Worm (Caenorhabditis elegans) whole organism, L4 larva: Measurements from ENCODE around the gene K09C6.3.

ENCODE experiments used
- F37D6.2 ChIP-seq: sonication (generic microtip); optimal IDR thresholded peaks from 2 replicates; lab custom pipeline; 2016; ENCODE audit warnings: mild to moderate bottlenecking, missing genetic modification characterization, missing compliant biosample characterization
- F44E2.7 ChIP-seq: fragments of 200-800 bp; sonication (Bioruptor generic); IDR thresholded peaks from 2 replicates; pipeline ENCODE4 v2.1.2; 2022; ENCODE audit warnings: missing genetic modification characterization, missing compliant biosample characterization
- R02D3.7 ChIP-seq: fragments of 150-350 bp; sonication (generic microtip); optimal IDR thresholded peaks from 3 replicates; lab custom pipeline; 2014; ENCODE audit warnings: missing biosample characterization, missing genetic modification characterization
- T26A8.4 ChIP-seq: fragments of 200-800 bp; sonication (Bioruptor generic); IDR thresholded peaks from 2 replicates; pipeline ENCODE4 v1.3.6; 2022; ENCODE audit warnings: missing genetic modification characterization, missing compliant biosample characterization
- Y105C5A.15 ChIP-seq: fragments of 200-800 bp; sonication (Bioruptor generic); IDR thresholded peaks from 2 replicates; pipeline ENCODE4 v1.3.6; 2022; ENCODE audit warnings: missing genetic modification characterization, missing compliant biosample characterization
- Y48G9A.11 ChIP-seq: fragments of 200-800 bp; sonication (Bioruptor generic); IDR thresholded peaks from 2 replicates; pipeline ENCODE4 v1.3.6; 2022; ENCODE audit warnings: missing genetic modification reagents, missing genetic modification characterization, missing compliant biosample characterization
- Y5F2A.4 ChIP-seq: fragments of 200-800 bp; sonication (Bioruptor generic); optimal IDR thresholded peaks from 2 replicates; lab custom pipeline; 2018; ENCODE audit warnings: mild to moderate bottlenecking, missing genetic modification characterization, missing compliant biosample characterization
- aly-2 ChIP-seq: sonication (generic microtip); optimal IDR thresholded peaks from 2 replicates; lab custom pipeline; 2018; ENCODE audit warnings: missing biosample characterization, missing genetic modification characterization
- ama-1 ChIP-seq: fragments of 150-350 bp; optimal IDR thresholded peaks from 2 replicates; lab custom pipeline; 2014; ENCODE audit warnings: inconsistent platforms, mixed read lengths
- attf-4 ChIP-seq: sonication (generic microtip); optimal IDR thresholded peaks from 3 replicates; lab custom pipeline; 2017; ENCODE audit warnings: missing biosample characterization, missing genetic modification characterization
- ceh-32 ChIP-seq: sonication (generic microtip); optimal IDR thresholded peaks from 2 replicates; lab custom pipeline; 2016; ENCODE audit warnings: mild to moderate bottlenecking, missing genetic modification characterization, missing compliant biosample characterization; ENCODE audit not compliant: poor library complexity
- ceh-82 ChIP-seq: sonication (generic microtip); optimal IDR thresholded peaks from 2 replicates; lab custom pipeline; 2017; ENCODE audit warnings: missing biosample characterization, missing genetic modification characterization
- ces-1 ChIP-seq: fragments of 150-350 bp; sonication (generic microtip); optimal IDR thresholded peaks from 4 replicates; lab custom pipeline; 2014; ENCODE audit warnings: missing biosample characterization, missing genetic modification reagents, missing genetic modification characterization
- cey-2 ChIP-seq: sonication (generic microtip); optimal IDR thresholded peaks from 3 replicates; lab custom pipeline; 2017; ENCODE audit warnings: missing genetic modification characterization, mild to moderate bottlenecking, missing compliant biosample characterization, antibody characterized with exemption, borderline replicate concordance; ENCODE audit not compliant: insufficient read depth
- daf-8 ChIP-seq: fragments of 200-800 bp; sonication (Bioruptor generic); IDR thresholded peaks from 2 replicates; pipeline ENCODE4 v1.3.6; 2022; ENCODE audit warnings: missing genetic modification characterization, missing compliant biosample characterization
- dmd-8 ChIP-seq: fragments of 200-800 bp; sonication (Bioruptor generic); IDR thresholded peaks from 2 replicates; pipeline ENCODE4 v1.3.6; 2022; ENCODE audit warnings: missing genetic modification characterization, missing compliant biosample characterization
- dpl-1 ChIP-seq: fragments of 150-350 bp; optimal IDR thresholded peaks from 2 replicates; lab custom pipeline; 2014; ENCODE audit warnings: missing biosample characterization, missing genetic modification reagents, missing genetic modification characterization
- egl-27 ChIP-seq: sonication (generic microtip); optimal IDR thresholded peaks from 3 replicates; lab custom pipeline; 2017; ENCODE audit warnings: missing biosample characterization, missing genetic modification reagents, missing genetic modification characterization
- egl-43 ChIP-seq: fragments of 200-800 bp; sonication (Bioruptor generic); IDR thresholded peaks from 2 replicates; pipeline ENCODE4 v1.3.6; 2022; ENCODE audit warnings: missing genetic modification reagents, missing genetic modification characterization, missing compliant biosample characterization
- fos-1 ChIP-seq: fragments of 150-350 bp; optimal IDR thresholded peaks from 2 replicates; lab custom pipeline; 2014; ENCODE audit warnings: missing biosample characterization, missing genetic modification characterization
- hlh-30 ChIP-seq: sonication (generic microtip); optimal IDR thresholded peaks from 2 replicates; lab custom pipeline; 2017; ENCODE audit warnings: antibody characterized with exemption, mild to moderate bottlenecking, missing genetic modification characterization, missing compliant biosample characterization; ENCODE audit not compliant: insufficient read depth
- hmg-1.1 ChIP-seq: fragments of 200-800 bp; sonication (Bioruptor generic); IDR thresholded peaks from 2 replicates; pipeline ENCODE4 v1.3.6; 2022; ENCODE audit warnings: missing genetic modification reagents, missing genetic modification characterization, missing compliant biosample characterization
- lin-1 ChIP-seq: fragments of 200-800 bp; sonication (Bioruptor generic); IDR thresholded peaks from 2 replicates; pipeline ENCODE4 v1.3.6; 2022; ENCODE audit warnings: missing genetic modification reagents, missing genetic modification characterization, missing compliant biosample characterization
- lin-13 ChIP-seq: fragments of 150-350 bp; optimal IDR thresholded peaks from 2 replicates; lab custom pipeline; 2014; ENCODE audit warnings: missing biosample characterization, missing genetic modification reagents, missing genetic modification characterization
- lin-38 ChIP-seq: fragments of 200-800 bp; sonication (Bioruptor generic); IDR thresholded peaks from 2 replicates; pipeline ENCODE4 v1.3.6; 2022; ENCODE audit warnings: missing genetic modification reagents, missing genetic modification characterization, missing compliant biosample characterization
- lin-39 ChIP-seq: fragments of 150-350 bp; optimal IDR thresholded peaks from 2 replicates; lab custom pipeline; 2014; ENCODE audit warnings: missing biosample characterization, missing genetic modification reagents, missing genetic modification characterization
- madf-5 ChIP-seq, 2 experiments: fragments of 200-800 bp; sonication (Bioruptor generic); IDR thresholded peaks; 2 replicates each; pipeline ENCODE4 v1.3.6; 2022; ENCODE audit warnings: missing compliant biosample characterization in 2 of 2, missing genetic modification characterization in 2 of 2
- madf-9 ChIP-seq: fragments of 200-800 bp; sonication (Bioruptor generic); conservative IDR thresholded peaks from 2 replicates; pipeline ENCODE4 v1.3.6; 2022; ENCODE audit warnings: missing genetic modification reagents, missing genetic modification characterization, missing compliant biosample characterization
- mdl-1 ChIP-seq, 2 experiments: fragments of 150-350 bp in 1 of 2; sonication (generic microtip) in 1 of 2; optimal IDR thresholded peaks; 2 replicates each; lab custom pipeline; 2014 to 2017; ENCODE audit warnings: missing biosample characterization in 2 of 2, missing genetic modification characterization in 2 of 2
- mep-1 ChIP-seq: fragments of 150-350 bp; sonication (generic microtip); optimal IDR thresholded peaks from 3 replicates; lab custom pipeline; 2014; ENCODE audit warnings: missing biosample characterization, missing genetic modification characterization
- nhr-10 ChIP-seq: fragments of 150-350 bp; optimal IDR thresholded peaks from 2 replicates; lab custom pipeline; 2014; ENCODE audit warnings: missing biosample characterization, missing genetic modification characterization
- nhr-102 ChIP-seq: sonication (generic microtip); optimal IDR thresholded peaks from 2 replicates; lab custom pipeline; 2016; ENCODE audit warnings: mild to moderate bottlenecking, missing genetic modification characterization, moderate library complexity, missing compliant biosample characterization
- nhr-111 ChIP-seq: fragments of 200-800 bp; sonication (Bioruptor generic); optimal IDR thresholded peaks from 2 replicates; lab custom pipeline; 2018; ENCODE audit warnings: mild to moderate bottlenecking, missing genetic modification characterization, missing compliant biosample characterization
- nhr-41 ChIP-seq: fragments of 200-800 bp; sonication (Bioruptor generic); IDR thresholded peaks from 2 replicates; pipeline ENCODE4 v1.3.6; 2022; ENCODE audit warnings: missing genetic modification reagents, missing genetic modification characterization, missing compliant biosample characterization
- nhr-42 ChIP-seq: fragments of 200-800 bp; sonication (Bioruptor generic); IDR thresholded peaks from 2 replicates; pipeline ENCODE4 v1.3.6; 2022; ENCODE audit warnings: missing genetic modification characterization, missing compliant biosample characterization
- nhr-48 ChIP-seq: sonication (generic microtip); optimal IDR thresholded peaks from 2 replicates; lab custom pipeline; 2016; ENCODE audit warnings: mild to moderate bottlenecking, missing genetic modification characterization, missing compliant biosample characterization
- pqm-1 ChIP-seq: sonication (generic microtip); optimal IDR thresholded peaks from 2 replicates; lab custom pipeline; 2017; ENCODE audit warnings: missing biosample characterization, missing genetic modification characterization
- saeg-2 ChIP-seq: fragments of 200-800 bp; sonication (Bioruptor generic); IDR thresholded peaks from 2 replicates; pipeline ENCODE4 v1.3.6; 2022; ENCODE audit warnings: missing genetic modification reagents, missing genetic modification characterization, missing compliant biosample characterization
- snpc-4 ChIP-seq: fragments of 150-350 bp; optimal IDR thresholded peaks from 2 replicates; lab custom pipeline; 2014; ENCODE audit warnings: missing biosample characterization, missing genetic modification characterization
- spr-3 ChIP-seq: fragments of 200-800 bp; sonication (Bioruptor generic); optimal IDR thresholded peaks from 2 replicates; lab custom pipeline; 2018; ENCODE audit warnings: mild to moderate bottlenecking, missing genetic modification characterization, missing compliant biosample characterization
- tag-97 ChIP-seq: fragments of 200-800 bp; sonication (Bioruptor generic); IDR thresholded peaks from 2 replicates; pipeline ENCODE4 v1.3.6; 2022; ENCODE audit warnings: missing genetic modification characterization, missing compliant biosample characterization
- tra-1 ChIP-seq: fragments of 200-800 bp; sonication (Bioruptor generic); IDR thresholded peaks from 2 replicates; pipeline ENCODE4 v1.3.6; 2022; ENCODE audit warnings: missing genetic modification reagents, missing genetic modification characterization, missing compliant biosample characterization
- unc-130 ChIP-seq: sonication (generic microtip); optimal IDR thresholded peaks from 2 replicates; lab custom pipeline; 2016; ENCODE audit warnings: missing genetic modification reagents, missing genetic modification characterization, missing compliant biosample characterization
- unc-62 ChIP-seq, 3 experiments: fragments of 150-350 bp in 1 of 3; sonication (generic microtip); optimal IDR thresholded peaks in 2 of 3; peaks in 1 of 3; 1 replicate in 1 of 3; 2 replicates in 2 of 3; lab custom pipeline; 2014 to 2017; ENCODE audit warnings: missing biosample characterization in 3 of 3, missing genetic modification characterization in 3 of 3, missing genetic modification reagents in 3 of 3, missing genotype in 1 of 3
- vab-7 ChIP-seq: fragments of 200-800 bp; sonication (Bioruptor generic); IDR thresholded peaks from 2 replicates; pipeline ENCODE4 v1.3.6; 2022; ENCODE audit warnings: missing genetic modification reagents, missing genetic modification characterization, missing compliant biosample characterization
- zag-1 ChIP-seq: fragments of 150-350 bp; optimal IDR thresholded peaks from 2 replicates; lab custom pipeline; 2014; ENCODE audit warnings: missing biosample characterization, missing genetic modification characterization
- zfp-2 ChIP-seq: sonication (generic microtip); optimal IDR thresholded peaks from 2 replicates; lab custom pipeline; 2016; ENCODE audit warnings: mild to moderate bottlenecking, missing genetic modification characterization, missing compliant biosample characterization
- zfp-3 ChIP-seq: fragments of 200-800 bp; sonication (Bioruptor generic); conservative IDR thresholded peaks from 2 replicates; pipeline ENCODE4 v1.3.6; 2022; ENCODE audit warnings: missing genetic modification reagents, missing genetic modification characterization, missing compliant biosample characterization
- zip-2 ChIP-seq: fragments of 150-350 bp; optimal IDR thresholded peaks from 2 replicates; lab custom pipeline; 2014; ENCODE audit warnings: missing biosample characterization, missing genetic modification characterization
- ztf-11 ChIP-seq: fragments of 150-350 bp; optimal IDR thresholded peaks from 2 replicates; lab custom pipeline; 2014; ENCODE audit warnings: missing biosample characterization, missing genetic modification characterization
- ztf-7 ChIP-seq: fragments of 150-350 bp; optimal IDR thresholded peaks from 2 replicates; lab custom pipeline; 2014; ENCODE audit warnings: missing biosample characterization, missing genetic modification characterization

K09C6.3 gene

ce11 chrV:858841-859456 lies 6.7 kb downstream of the K09C6.3 start (continued):
- TF ChIP-seq zfp-2 (no peak), F37D6.2 (tag; lab: Kevin White, UChicago) (no peak), zip-2 (tag; lab: Kevin White, UChicago) (no peak), F44E2.7 (GFP tag; lab: Robert Waterston, UW) (0 out of 2 replicates have a peak, but pooled peaks have one; percentile 25), zfp-3 (no peak), madf-9 (GFP tag; lab: Robert Waterston, UW) (no peak), madf-5 (GFP tag; IDR thresholded peaks at IDR 0.05; lab: Robert Waterston, UW) (no peak; a peak in 1 of 4 replicates), tra-1 (GFP tag; lab: Robert Waterston, UW) (peak; percentile 40; the same call in 1 of the 2 replicates), cey-2 (tag; lab: Kevin White, UChicago) (no peak), nhr-102 (tag; lab: Kevin White, UChicago) (no peak), saeg-2 (GFP tag; lab: Robert Waterston, UW) (0 out of 2 replicates have a peak, but pooled peaks have one; percentile 19), mep-1 (tag; lab: Kevin White, UChicago) (no peak), zag-1 (tag; lab: Kevin White, UChicago) (no peak), nhr-111 (GFP tag; lab: Kevin White, UChicago) (no peak), tag-97 (no peak), pqm-1 (tag; lab: Kevin White, UChicago) (no peak), snpc-4 (peak; percentile 80), vab-7 (GFP tag; lab: Robert Waterston, UW) (peak; percentile 48; the same call in 1 of the 2 replicates), nhr-10 (tag; lab: Kevin White, UChicago) (no peak), ztf-7 (tag; lab: Kevin White, UChicago) (no peak), R02D3.7 (tag; lab: Kevin White, UChicago) (no peak), ama-1 (lab: Kevin White, UChicago) (no peak), spr-3 (GFP tag; lab: Kevin White, UChicago) (no peak), Y48G9A.11 (GFP tag; lab: Robert Waterston, UW) (0 out of 2 replicates have a peak, but pooled peaks have one; percentile 43), ceh-32 (tag; lab: Kevin White, UChicago) (no peak), aly-2 (tag; lab: Kevin White, UChicago) (no peak), nhr-42 (GFP tag; lab: Robert Waterston, UW) (no peak), dmd-8 (GFP tag; lab: Robert Waterston, UW) (no peak), lin-39 (tag; lab: Kevin White, UChicago) (no peak), Y105C5A.15 (GFP tag; lab: Robert Waterston, UW) (no peak), fos-1 (no peak), mdl-1 (tag; optimal IDR thresholded peaks at IDR 0.05; lab: Kevin White, UChicago) (no peak), hlh-30 (no peak), egl-43 (GFP tag; lab: Robert Waterston, UW) (peak; percentile 75), dpl-1 (GFP tag; lab: Kevin White, UChicago) (no peak), hmg-1.1 (GFP tag; lab: Robert Waterston, UW) (no peak), egl-27 (no peak), ces-1 (GFP tag; lab: Kevin White, UChicago) (no peak), ceh-82 (tag; lab: Kevin White, UChicago) (no peak), T26A8.4 (no peak), Y5F2A.4 (GFP tag; lab: Kevin White, UChicago) (no peak), nhr-48 (no peak), lin-38 (GFP tag; lab: Robert Waterston, UW) (peak; percentile 74), unc-130 (no peak), unc-62 (GFP tag; optimal IDR thresholded peaks at IDR 0.05 in 1 of 2; lab: Kevin White, UChicago) (no peak), unc-62 (tag; optimal IDR thresholded peaks at IDR 0.05; lab: Kevin White, UChicago) (no peak), attf-4 (tag; lab: Kevin White, UChicago) (no peak), lin-13 (GFP tag; lab: Kevin White, UChicago) (no peak), lin-1 (peak; percentile 44; the same call in 1 of the 2 replicates), ztf-11 (no peak), daf-8 (GFP tag; lab: Robert Waterston, UW) (no peak), nhr-41 (GFP tag; lab: Robert Waterston, UW) (no peak)
